Worm (Caenorhabditis elegans): ENCODE measurements around the gene C54E10.10.

- TF ChIP-seq F26F4.8 (GFP tag; conservative IDR thresholded peaks at IDR 0.05) (no peak), zag-1 (tag; optimal IDR thresholded peaks at IDR 0.05) (no peak), tag-97 (GFP tag; IDR thresholded peaks at IDR 0.05) (no peak), ztf-11 (tag; optimal IDR thresholded peaks at IDR 0.05) (no peak)
These were observed at the start of gene C54E10.10 for ce11 chrV:18803260-18803659.

Measured in whole organism, L4 larva.